Fruit fly (Drosophila melanogaster) whole organism, embryonic: ENCODE measurements around the gene HipHop.

Source experiments
- Abd-B ChIP-seq: fragments of 200-800 bp; sonication (Bioruptor generic); optimal IDR thresholded peaks from 2 replicates; lab custom pipeline; 2018; ENCODE audit warnings: missing biosample characterization, mild to moderate bottlenecking, missing genetic modification characterization, moderate library complexity
- CG3407 ChIP-seq: fragments of 200-800 bp; sonication (Bioruptor generic); optimal IDR thresholded peaks from 2 replicates; lab custom pipeline; 2018; ENCODE audit warnings: missing biosample characterization, mild to moderate bottlenecking, missing genetic modification characterization
- CG8478 ChIP-seq: fragments of >200 bp; optimal IDR thresholded peaks from 2 replicates; lab custom pipeline; 2018
- CG9932 ChIP-seq: fragments of 200-800 bp; sonication (Bioruptor generic); IDR thresholded peaks from 2 replicates; pipeline ENCODE4 v1.3.6; 2022; ENCODE audit warnings: missing biosample characterization, missing genetic modification characterization
- Doc3 ChIP-seq: fragments of 200-800 bp; sonication (Bioruptor generic); IDR thresholded peaks from 3 replicates; pipeline ENCODE4 v1.3.6; 2022; ENCODE audit warnings: missing biosample characterization, missing genetic modification characterization; ENCODE audit not compliant: partially characterized antibody
- NFAT ChIP-seq: fragments of 200-800 bp; sonication (Bioruptor generic); IDR thresholded peaks from 2 replicates; pipeline ENCODE4 v1.3.6; 2022; ENCODE audit warnings: missing biosample characterization, missing genetic modification characterization
- Scr ChIP-seq: fragments of 200-800 bp; sonication (Bioruptor generic); IDR thresholded peaks from 2 replicates; pipeline ENCODE4 v1.3.6; 2022; ENCODE audit warnings: missing biosample characterization, missing genetic modification characterization; ENCODE audit not compliant: partially characterized antibody
- mld ChIP-seq: fragments of 200-800 bp; sonication (Bioruptor generic); IDR thresholded peaks from 3 replicates; pipeline ENCODE4 v1.3.6; 2022; ENCODE audit warnings: missing biosample characterization, missing genetic modification characterization; ENCODE audit not compliant: partially characterized antibody
- rib ChIP-seq: fragments of 200-800 bp; sonication (Bioruptor generic); IDR thresholded peaks from 2 replicates; pipeline ENCODE4 v1.3.6; 2022; ENCODE audit warnings: missing biosample characterization, missing genetic modification characterization
- tll ChIP-seq, 2 experiments: fragments of 200-800 bp in 1 of 2; fragments of >200 bp in 1 of 2; sonication (Bioruptor generic) in 1 of 2; optimal IDR thresholded peaks; 2 replicates each; lab custom pipeline; 2017 to 2019; ENCODE audit warnings: missing biosample characterization in 2 of 2, missing genetic modification characterization in 2 of 2, mild to moderate bottlenecking in 1 of 2, moderate library complexity in 1 of 2

- no peak for TF ChIP-seq CG8478 (lab: Kevin White, UChicago)
- TF ChIP-seq CG3407 (GFP tag; lab: Kevin White, UChicago), result no peak
- no peak for TF ChIP-seq CG9932 (GFP tag; lab: Robert Waterston, UW)
- no peak for TF ChIP-seq mld (GFP tag; lab: Robert Waterston, UW)
- TF ChIP-seq Abd-B (GFP tag; lab: Kevin White, UChicago), result no peak
- no peak for TF ChIP-seq tll (GFP tag; optimal IDR thresholded peaks at IDR 0.05; lab: Kevin White, UChicago)
- TF ChIP-seq rib, result no peak
- TF ChIP-seq NFAT (GFP tag; lab: Robert Waterston, UW), result no peak
- no peak for TF ChIP-seq Scr
- TF ChIP-seq Doc3, result no peak
Observed at dm6 chr3L:18823870-18824561, 3.0 kb downstream of the HipHop start.
